Worm (Caenorhabditis elegans): Measurements from ENCODE around the gene T07F8.1.

ce11 chrII:7183493-7184272 is 35.5 kb downstream of the T07F8.1 start, which contains the start of gene pdl-1:
- TF ChIP-seq unc-62 (GFP tag; optimal IDR thresholded peaks at IDR 0.05) (no peak), nhr-25 (tag; optimal IDR thresholded peaks at IDR 0.05) (no peak), ceh-82 (tag; optimal IDR thresholded peaks at IDR 0.05) (no peak), nhr-237 (tag; optimal IDR thresholded peaks at IDR 0.05) (no peak), mdl-1 (tag; optimal IDR thresholded peaks at IDR 0.05) (peak in 1 of 2 experiments; percentile 30), nhr-6 (tag; optimal IDR thresholded peaks at IDR 0.05) (no peak), unc-55 (GFP tag; optimal IDR thresholded peaks at IDR 0.05) (peak; percentile 74), blmp-1 (tag; optimal IDR thresholded peaks at IDR 0.05; ENCODE audit: insufficient read depth) (peak; percentile 25)

Measured in whole organism, L2 larva.